Worm (Caenorhabditis elegans) whole organism, mixed stage, embryonic: Measurements from ENCODE around the gene srt-5.

Experiments used
- ceh-43 ChIP-seq: fragments of 200-800 bp; sonication (Bioruptor generic); optimal IDR thresholded peaks from 2 replicates; lab custom pipeline; 2018; ENCODE audit warnings: mild to moderate bottlenecking, missing genetic modification characterization, moderate library complexity, missing compliant biosample characterization
- cnd-1 ChIP-seq: fragments of 200-800 bp; sonication (Bioruptor generic); optimal IDR thresholded peaks from 2 replicates; lab custom pipeline; 2018; ENCODE audit warnings: mild to moderate bottlenecking, missing genetic modification characterization, missing compliant biosample characterization
- elt-3 ChIP-seq: fragments of 150-350 bp; optimal IDR thresholded peaks from 2 replicates; lab custom pipeline; 2014; ENCODE audit warnings: missing biosample characterization, missing genetic modification characterization
- flh-1 ChIP-seq: fragments of 200-800 bp; sonication (Bioruptor generic); optimal IDR thresholded peaks from 2 replicates; lab custom pipeline; 2018; ENCODE audit warnings: mild to moderate bottlenecking, missing genetic modification characterization, moderate library complexity, missing compliant biosample characterization
- lsy-2 ChIP-seq: fragments of 150-350 bp; optimal IDR thresholded peaks from 2 replicates; lab custom pipeline; 2014; ENCODE audit warnings: missing biosample characterization, missing genetic modification characterization
- mep-1 ChIP-seq: fragments of 150-350 bp; optimal IDR thresholded peaks from 2 replicates; lab custom pipeline; 2017; ENCODE audit warnings: missing biosample characterization, missing genetic modification reagents, missing genetic modification characterization, inconsistent platforms
- mls-2 ChIP-seq: sonication (generic microtip); optimal IDR thresholded peaks from 2 replicates; lab custom pipeline; 2016; ENCODE audit warnings: mild to moderate bottlenecking, missing genetic modification characterization, moderate library complexity, missing compliant biosample characterization
- nhr-12 ChIP-seq: fragments of 150-350 bp; optimal IDR thresholded peaks from 2 replicates; lab custom pipeline; 2014; ENCODE audit warnings: missing biosample characterization, missing genetic modification characterization
- nhr-28 ChIP-seq: fragments of 150-350 bp; optimal IDR thresholded peaks from 2 replicates; lab custom pipeline; 2014; ENCODE audit warnings: missing biosample characterization, missing genetic modification characterization
- nhr-76 ChIP-seq: sonication (generic microtip); optimal IDR thresholded peaks from 2 replicates; lab custom pipeline; 2017; ENCODE audit warnings: missing biosample characterization, missing genetic modification characterization
- snpc-4 ChIP-seq: fragments of 150-350 bp; optimal IDR thresholded peaks from 2 replicates; lab custom pipeline; 2014; ENCODE audit warnings: missing biosample characterization, missing genetic modification characterization
- sptf-1 ChIP-seq: sonication (generic microtip); optimal IDR thresholded peaks from 2 replicates; lab custom pipeline; 2017; ENCODE audit warnings: mild to moderate bottlenecking, missing genetic modification characterization, moderate library complexity, missing compliant biosample characterization
- unc-39 ChIP-seq: fragments of 150-350 bp; optimal IDR thresholded peaks from 2 replicates; lab custom pipeline; 2014; ENCODE audit warnings: missing biosample characterization, missing genetic modification characterization
- unc-62 ChIP-seq: fragments of 150-350 bp; optimal IDR thresholded peaks from 2 replicates; lab custom pipeline; 2014; ENCODE audit warnings: missing biosample characterization, missing genetic modification reagents, missing genetic modification characterization

DNA sequence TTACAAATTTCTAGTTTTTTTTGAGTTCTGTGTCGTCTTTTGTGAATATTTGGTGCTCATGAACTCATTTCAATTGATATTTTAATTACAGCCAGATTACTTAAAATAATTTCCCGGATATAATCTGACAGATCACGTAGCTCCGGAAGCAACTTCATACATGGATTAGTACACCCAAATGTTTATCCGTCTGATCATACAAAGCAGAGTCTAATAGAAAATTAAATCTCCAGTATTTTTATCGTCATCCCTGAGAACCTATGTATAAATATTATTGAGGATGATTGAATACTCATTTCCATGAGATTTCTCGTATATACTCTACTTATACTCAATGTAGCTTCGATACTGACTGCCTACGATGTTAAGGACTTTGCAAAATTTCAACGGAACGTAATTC, 44.2 kb upstream of the srt-5 start, which contains the start of gene Y73C8C.12:
- no peak for TF ChIP-seq unc-39 (tag; lab: Kevin White, UChicago)
- no peak for TF ChIP-seq nhr-12 (tag; lab: Kevin White, UChicago)
- TF ChIP-seq elt-3 (tag; lab: Kevin White, UChicago): no peak
- TF ChIP-seq nhr-28: no peak
- no peak for TF ChIP-seq sptf-1
- no peak for TF ChIP-seq unc-62
- TF ChIP-seq lsy-2 (tag; lab: Kevin White, UChicago): no peak
- TF ChIP-seq snpc-4 (tag; lab: Kevin White, UChicago): no peak
- no peak for TF ChIP-seq ceh-43 (GFP tag; lab: Kevin White, UChicago)
- no peak for TF ChIP-seq mls-2 (tag; lab: Kevin White, UChicago)
- no peak for TF ChIP-seq flh-1 (GFP tag; lab: Kevin White, UChicago)
- no peak for TF ChIP-seq nhr-76 (tag; lab: Kevin White, UChicago)
- no peak for TF ChIP-seq mep-1 (tag; lab: Kevin White, UChicago)
- no peak for TF ChIP-seq cnd-1 (tag; lab: Kevin White, UChicago)
